Fruit fly (Drosophila melanogaster) whole organism, embryonic: ENCODE data around the gene prt.
A peak's percentile ranks its signal among the peaks of the same experiment; 100 is the strongest.

Source experiments
- Ada2b ChIP-seq: fragments of 200-800 bp; sonication (Bioruptor generic); IDR thresholded peaks from 2 replicates; pipeline ENCODE4 v1.3.6; 2022; ENCODE audit warnings: missing biosample characterization, missing genetic modification characterization
- Antp ChIP-seq: fragments of 200-800 bp; sonication (Bioruptor generic); optimal IDR thresholded peaks from 3 replicates; lab custom pipeline; 2016; ENCODE audit warnings: missing biosample characterization, missing genetic modification characterization
- Asciz ChIP-seq: fragments of 200-800 bp; sonication (Bioruptor generic); optimal IDR thresholded peaks from 2 replicates; lab custom pipeline; 2017; ENCODE audit warnings: missing biosample characterization, mild to moderate bottlenecking, missing genetic modification characterization, missing genetic modification reagents
- Bgb ChIP-seq: fragments of 200-800 bp; sonication (Bioruptor generic); IDR thresholded peaks from 2 replicates; pipeline ENCODE4 v1.3.6; 2022; ENCODE audit warnings: missing biosample characterization, missing genetic modification characterization; ENCODE audit not compliant: partially characterized antibody
- Blimp-1 ChIP-seq: fragments of 200-800 bp; sonication (Bioruptor generic); optimal IDR thresholded peaks from 3 replicates; lab custom pipeline; 2018; ENCODE audit warnings: missing biosample characterization, missing genetic modification characterization, mild to moderate bottlenecking, moderate library complexity, missing genetic modification reagents
- CG10543 ChIP-seq: fragments of 200-800 bp; sonication (Bioruptor generic); optimal IDR thresholded peaks from 3 replicates; lab custom pipeline; 2017; ENCODE audit warnings: missing biosample characterization, mild to moderate bottlenecking, missing genetic modification characterization, moderate library complexity
- CG12299 ChIP-seq: fragments of 200-800 bp; sonication (Bioruptor generic); optimal IDR thresholded peaks from 2 replicates; lab custom pipeline; 2018; ENCODE audit warnings: missing biosample characterization, mild to moderate bottlenecking, missing genetic modification characterization
- CG13287 ChIP-seq: fragments of 200-800 bp; sonication (Bioruptor generic); IDR thresholded peaks from 2 replicates; pipeline ENCODE4 v1.3.6; 2022; ENCODE audit warnings: missing biosample characterization, missing genetic modification characterization; ENCODE audit not compliant: partially characterized antibody
- CG17359 ChIP-seq: fragments of 200-800 bp; sonication (Bioruptor generic); optimal IDR thresholded peaks from 3 replicates; lab custom pipeline; 2018; ENCODE audit warnings: missing biosample characterization, mild to moderate bottlenecking, missing genetic modification characterization, moderate library complexity
- CG17829 ChIP-seq: fragments of 200-800 bp; optimal IDR thresholded peaks from 2 replicates; lab custom pipeline; 2019; ENCODE audit warnings: missing biosample characterization, mild to moderate bottlenecking, missing genetic modification characterization, moderate library complexity
- CG18262 ChIP-seq: fragments of 200-800 bp; optimal IDR thresholded peaks from 3 replicates; lab custom pipeline; 2019; ENCODE audit warnings: missing biosample characterization, mild to moderate bottlenecking, missing genetic modification characterization, moderate library complexity
- CG31441 ChIP-seq: fragments of 200-800 bp; sonication (Bioruptor generic); IDR thresholded peaks from 2 replicates; pipeline ENCODE4 v1.3.6; 2022; ENCODE audit warnings: missing biosample characterization, missing genetic modification characterization
- CG32767 ChIP-seq: fragments of 200-800 bp; sonication (Bioruptor generic); IDR thresholded peaks from 2 replicates; pipeline ENCODE4 v1.3.6; 2022; ENCODE audit warnings: missing biosample characterization, missing genetic modification characterization
- CG4282 ChIP-seq: fragments of 200-800 bp; sonication (Bioruptor generic); optimal IDR thresholded peaks from 2 replicates; lab custom pipeline; 2016; ENCODE audit warnings: missing biosample characterization, missing genetic modification characterization
- CG43689 ChIP-seq: fragments of 200-800 bp; sonication (Bioruptor generic); IDR thresholded peaks from 2 replicates; pipeline ENCODE4 v1.3.6; 2022; ENCODE audit warnings: missing biosample characterization, missing genetic modification characterization
- CG5180 ChIP-seq: fragments of 200-800 bp; sonication (Bioruptor generic); optimal IDR thresholded peaks from 3 replicates; lab custom pipeline; 2017; ENCODE audit warnings: missing biosample characterization, missing genetic modification characterization, mild to moderate bottlenecking, moderate library complexity, missing genetic modification reagents
- CG6689 ChIP-seq: fragments of 200-800 bp; sonication (Bioruptor generic); IDR thresholded peaks from 2 replicates; pipeline ENCODE4 v1.3.6; 2022; ENCODE audit warnings: missing biosample characterization, missing genetic modification characterization
- CG6813 ChIP-seq: fragments of 200-800 bp; sonication (Bioruptor generic); optimal IDR thresholded peaks from 2 replicates; lab custom pipeline; 2017; ENCODE audit warnings: missing biosample characterization, missing genetic modification characterization, mild to moderate bottlenecking, moderate library complexity, missing genetic modification reagents
- CG8478 ChIP-seq: fragments of >200 bp; optimal IDR thresholded peaks from 2 replicates; lab custom pipeline; 2018
- CG8765 ChIP-seq: fragments of 200-800 bp; sonication (Bioruptor generic); IDR thresholded peaks from 2 replicates; pipeline ENCODE4 v1.3.6; 2022; ENCODE audit warnings: missing biosample characterization, missing genetic modification characterization
- CG9215 ChIP-seq: fragments of 200-800 bp; sonication (Bioruptor generic); IDR thresholded peaks from 2 replicates; pipeline ENCODE4 v1.3.6; 2022; ENCODE audit warnings: missing biosample characterization, missing genetic modification characterization
- Eip74EF ChIP-seq, 2 experiments: fragments of 200-800 bp in 1 of 2; fragments of >200 bp in 1 of 2; sonication (Bioruptor generic) in 1 of 2; optimal IDR thresholded peaks; 2 replicates each; lab custom pipeline; 2017 to 2019; ENCODE audit warnings: missing biosample characterization in 2 of 2, missing genetic modification characterization in 2 of 2, mild to moderate bottlenecking in 1 of 2, moderate library complexity in 1 of 2
- H15 ChIP-seq: fragments of 200-800 bp; sonication (Bioruptor generic); IDR thresholded peaks from 3 replicates; pipeline ENCODE4 v1.3.6; 2022; ENCODE audit warnings: missing biosample characterization, missing genetic modification characterization
- HLHmδ ChIP-seq: fragments of 200-800 bp; sonication (Bioruptor generic); optimal IDR thresholded peaks from 2 replicates; lab custom pipeline; 2018; ENCODE audit warnings: missing biosample characterization, mild to moderate bottlenecking, missing genetic modification characterization, moderate library complexity
- Lpt ChIP-seq: fragments of >200 bp; optimal IDR thresholded peaks from 2 replicates; lab custom pipeline; 2018; ENCODE audit warnings: missing biosample characterization, missing genetic modification characterization
- NC2β ChIP-seq: fragments of 200-800 bp; sonication (Bioruptor generic); optimal IDR thresholded peaks from 2 replicates; lab custom pipeline; 2016; ENCODE audit warnings: missing biosample characterization, missing genetic modification characterization
- Pdp1 ChIP-seq, 2 experiments: fragments of 200-800 bp; sonication (Bioruptor generic); optimal IDR thresholded peaks; 3 replicates each; lab custom pipeline; 2016; ENCODE audit warnings: missing biosample characterization in 2 of 2, missing genetic modification characterization in 2 of 2, mild to moderate bottlenecking in 1 of 2, moderate library complexity in 1 of 2
- Scr ChIP-seq: fragments of 200-800 bp; sonication (Bioruptor generic); IDR thresholded peaks from 2 replicates; pipeline ENCODE4 v1.3.6; 2022; ENCODE audit warnings: missing biosample characterization, missing genetic modification characterization; ENCODE audit not compliant: partially characterized antibody
- Spps ChIP-seq: fragments of 200-800 bp; sonication (Bioruptor generic); optimal IDR thresholded peaks from 2 replicates; lab custom pipeline; 2018; ENCODE audit warnings: missing biosample characterization, mild to moderate bottlenecking, missing genetic modification characterization
- Sry-β ChIP-seq: fragments of 200-800 bp; sonication (Bioruptor generic); optimal IDR thresholded peaks from 2 replicates; lab custom pipeline; 2018; ENCODE audit warnings: missing biosample characterization, mild to moderate bottlenecking, missing genetic modification characterization, moderate library complexity
- Ssrp ChIP-seq: fragments of 200-800 bp; sonication (Bioruptor generic); optimal IDR thresholded peaks from 2 replicates; lab custom pipeline; 2018; ENCODE audit warnings: missing biosample characterization, mild to moderate bottlenecking, missing genetic modification characterization, moderate library complexity
- YL-1 ChIP-seq: fragments of 200-800 bp; sonication (Bioruptor generic); optimal IDR thresholded peaks from 3 replicates; lab custom pipeline; 2017; ENCODE audit warnings: missing biosample characterization, mild to moderate bottlenecking, missing genetic modification characterization
- ac ChIP-seq: fragments of 200-800 bp; sonication (Bioruptor generic); optimal IDR thresholded peaks from 3 replicates; lab custom pipeline; 2017; ENCODE audit warnings: missing biosample characterization, mild to moderate bottlenecking, missing genetic modification characterization
- ap ChIP-seq: fragments of 200-800 bp; sonication (Bioruptor generic); IDR thresholded peaks from 2 replicates; pipeline ENCODE4 v1.3.6; 2022; ENCODE audit warnings: missing biosample characterization, missing genetic modification characterization
- bcd ChIP-seq: fragments of 200-800 bp; sonication (Bioruptor generic); optimal IDR thresholded peaks from 2 replicates; lab custom pipeline; 2017; ENCODE audit warnings: missing biosample characterization, mild to moderate bottlenecking, missing genetic modification characterization
- chif ChIP-seq, 2 experiments: fragments of 200-800 bp; sonication (Bioruptor generic); optimal IDR thresholded peaks; 3 replicates each; lab custom pipeline; 2016; ENCODE audit warnings: missing biosample characterization in 2 of 2, missing genetic modification characterization in 2 of 2
- corto ChIP-seq: fragments of 200-800 bp; sonication (Bioruptor generic); optimal IDR thresholded peaks from 2 replicates; lab custom pipeline; 2016; ENCODE audit warnings: missing biosample characterization, mild to moderate bottlenecking, missing genetic modification characterization, moderate library complexity
- crp ChIP-seq, 2 experiments: fragments of 200-800 bp; sonication (Bioruptor generic); optimal IDR thresholded peaks; 2 replicates in 1 of 2; 3 replicates in 1 of 2; lab custom pipeline; 2017; ENCODE audit warnings: missing biosample characterization in 2 of 2, missing genetic modification characterization in 2 of 2, mild to moderate bottlenecking in 1 of 2, moderate library complexity in 1 of 2
- hth ChIP-seq: fragments of >200 bp; optimal IDR thresholded peaks from 2 replicates; lab custom pipeline; 2017; ENCODE audit warnings: inconsistent platforms
- kay ChIP-seq: fragments of 200-800 bp; sonication (Bioruptor generic); optimal IDR thresholded peaks from 2 replicates; lab custom pipeline; 2016; ENCODE audit warnings: missing biosample characterization, missing genetic modification characterization
- lab ChIP-seq: fragments of 200-800 bp; sonication (Bioruptor generic); optimal IDR thresholded peaks from 3 replicates; lab custom pipeline; 2017; ENCODE audit warnings: missing biosample characterization, missing genetic modification characterization, mild to moderate bottlenecking, moderate library complexity, missing genetic modification reagents
- luna ChIP-seq: fragments of 200-800 bp; sonication (Bioruptor generic); optimal IDR thresholded peaks from 2 replicates; lab custom pipeline; 2016; ENCODE audit warnings: missing biosample characterization, missing genetic modification characterization
- maf-S ChIP-seq: fragments of 200-800 bp; sonication (Bioruptor generic); optimal IDR thresholded peaks from 2 replicates; lab custom pipeline; 2016; ENCODE audit warnings: missing biosample characterization, missing genetic modification characterization
- mam ChIP-seq: fragments of 200-800 bp; sonication (Bioruptor generic); optimal IDR thresholded peaks from 3 replicates; lab custom pipeline; 2016; ENCODE audit warnings: missing biosample characterization, missing genetic modification characterization
- peb ChIP-seq: fragments of 200-800 bp; sonication (Bioruptor generic); IDR thresholded peaks from 2 replicates; pipeline ENCODE4 v1.3.6; 2022; ENCODE audit warnings: missing biosample characterization, missing genetic modification characterization
- pho ChIP-seq: fragments of 200-800 bp; sonication (Bioruptor generic); optimal IDR thresholded peaks from 2 replicates; lab custom pipeline; 2016; ENCODE audit warnings: missing biosample characterization, missing genetic modification characterization
- prd ChIP-seq, 3 experiments: fragments of >200 bp in 2 of 3; fragments of 200-800 bp in 1 of 3; sonication (Bioruptor generic) in 1 of 3; optimal IDR thresholded peaks in 2 of 3; IDR thresholded peaks in 1 of 3; 2 replicates in 2 of 3; 3 replicates in 1 of 3; pipeline versions ENCODE4 v1.3.6 to Lab custom; 2017 to 2022; ENCODE audit warnings: missing biosample characterization in 1 of 3, missing genetic modification characterization in 1 of 3
- sna ChIP-seq: fragments of 200-800 bp; sonication (Bioruptor generic); IDR thresholded peaks from 2 replicates; pipeline ENCODE4 v1.3.6; 2022; ENCODE audit warnings: missing biosample characterization, missing genetic modification characterization; ENCODE audit not compliant: partially characterized antibody
- stc ChIP-seq: fragments of 200-800 bp; sonication (Bioruptor generic); IDR thresholded peaks from 2 replicates; pipeline ENCODE4 v1.3.6; 2022; ENCODE audit warnings: missing biosample characterization, missing genetic modification characterization

Gene prt

DNA sequence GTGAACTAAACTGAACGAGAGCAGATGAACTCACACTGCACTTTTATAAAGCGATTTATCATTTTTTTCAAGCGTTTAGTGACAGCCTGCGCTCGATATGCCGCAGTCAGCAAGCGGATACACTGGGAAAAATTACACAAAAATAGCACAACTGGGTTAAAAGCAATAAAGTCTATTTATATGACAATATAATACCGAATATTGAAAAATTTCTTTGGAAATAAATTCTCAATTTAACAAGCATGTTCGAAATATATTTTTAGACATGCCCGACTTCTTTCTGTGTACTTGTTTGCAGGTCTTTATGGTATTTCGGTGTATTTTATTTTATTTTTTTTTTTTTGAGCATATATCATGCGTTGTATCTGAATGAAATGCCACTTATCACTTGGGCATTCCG is 15.1 kb upstream of the prt start (continued):
- no peak for TF ChIP-seq Sry-β (GFP tag; lab: Kevin White, UChicago)
- peak; percentile 35 for TF ChIP-seq CG18262 (tag; lab: Kevin White, UChicago)
- TF ChIP-seq Pdp1 (GFP tag; optimal IDR thresholded peaks at IDR 0.05; lab: Kevin White, UChicago), result peak; percentile 44 to 66
- peak; percentile 20; the same call in 1 of the 2 replicates for TF ChIP-seq CG9215 (GFP tag; lab: Robert Waterston, UW)
- TF ChIP-seq crp (GFP tag; optimal IDR thresholded peaks at IDR 0.05; lab: Kevin White, UChicago), result no peak
- no peak for TF ChIP-seq peb (GFP tag; lab: Robert Waterston, UW)
- TF ChIP-seq NC2β (GFP tag; lab: Kevin White, UChicago), result peak; percentile 56
- TF ChIP-seq CG31441, result peak; percentile 74
- TF ChIP-seq Antp, result peak; percentile 46
- TF ChIP-seq YL-1, result no peak
- no peak for TF ChIP-seq CG4282 (GFP tag; lab: Kevin White, UChicago)
- TF ChIP-seq ap (GFP tag; lab: Robert Waterston, UW), result peak; percentile 51
- peak; percentile 45 for TF ChIP-seq maf-S (GFP tag; lab: Kevin White, UChicago)
- peak; percentile 75 to 80 for TF ChIP-seq chif (GFP tag; optimal IDR thresholded peaks at IDR 0.05; lab: Kevin White, UChicago)
- no peak for TF ChIP-seq CG10543 (GFP tag; lab: Kevin White, UChicago)
- peak; percentile 51; the same call in 1 of the 2 replicates for TF ChIP-seq CG8765 (GFP tag; lab: Robert Waterston, UW)
- TF ChIP-seq CG17829 (tag; lab: Kevin White, UChicago), result peak; percentile 47
- peak; percentile 69 for TF ChIP-seq Blimp-1 (GFP tag; lab: Kevin White, UChicago)
- TF ChIP-seq sna (GFP tag; lab: Robert Waterston, UW), result no peak
- TF ChIP-seq luna, result no peak
- TF ChIP-seq bcd, result peak; percentile 47
- peak; percentile 29 for TF ChIP-seq Asciz (GFP tag; lab: Kevin White, UChicago)
- TF ChIP-seq Bgb (GFP tag; lab: Robert Waterston, UW), result no peak
- TF ChIP-seq H15, result peak; percentile 26; the same call in 1 of the 3 replicates
- TF ChIP-seq Eip74EF (GFP tag; optimal IDR thresholded peaks at IDR 0.05; lab: Kevin White, UChicago), result peak in 1 of 2 experiments; percentile 48
- TF ChIP-seq lab (GFP tag; lab: Kevin White, UChicago), result peak; percentile 64
- TF ChIP-seq Lpt (GFP tag; lab: Kevin White, UChicago), result no peak
- TF ChIP-seq corto, result peak; percentile 36
- TF ChIP-seq prd (optimal IDR thresholded peaks at IDR 0.05; lab: Kevin White, UChicago), result no peak
- peak; percentile 77 for TF ChIP-seq prd (GFP tag; IDR thresholded peaks at IDR 0.05; lab: Robert Waterston, UW)
- TF ChIP-seq CG17359 (tag; lab: Kevin White, UChicago), result peak; percentile 70
- TF ChIP-seq Ssrp, result peak; percentile 71
- TF ChIP-seq HLHmδ, result no peak
- TF ChIP-seq ac (GFP tag; lab: Kevin White, UChicago), result peak; percentile 58
- TF ChIP-seq mam (GFP tag; lab: Kevin White, UChicago), result peak; percentile 20
- TF ChIP-seq CG32767 (GFP tag; lab: Robert Waterston, UW), result 0 out of 2 replicates have a peak, but pooled peaks have one; percentile 26
- TF ChIP-seq kay, result peak; percentile 28
- 0 out of 2 replicates have a peak, but pooled peaks have one; percentile 21 for TF ChIP-seq CG6689 (GFP tag; lab: Robert Waterston, UW)
- TF ChIP-seq Scr (GFP tag; lab: Robert Waterston, UW), result no peak
- TF ChIP-seq CG5180 (GFP tag; lab: Kevin White, UChicago), result no peak
- TF ChIP-seq hth (lab: Kevin White, UChicago), result no peak
- peak; percentile 24; the same call in 1 of the 2 replicates for TF ChIP-seq stc (GFP tag; lab: Robert Waterston, UW)
- peak; percentile 27; the same call in 1 of the 2 replicates for TF ChIP-seq CG43689 (GFP tag; lab: Robert Waterston, UW)
- peak; percentile 16 for TF ChIP-seq CG6813 (GFP tag; lab: Kevin White, UChicago)
- TF ChIP-seq CG13287, result no peak
- no peak for TF ChIP-seq CG8478
- TF ChIP-seq Ada2b, result no peak
- TF ChIP-seq CG12299 (tag; lab: Kevin White, UChicago), result peak; percentile 2
- no peak for TF ChIP-seq pho (GFP tag; lab: Kevin White, UChicago)
- TF ChIP-seq Spps (tag; lab: Kevin White, UChicago), result peak; percentile 33
